Fruit fly (Drosophila melanogaster) whole organism, prepupa: ENCODE results near the gene CG42371.

Experiments used
- Blimp-1 ChIP-seq: fragments of 200-800 bp; sonication (Bioruptor generic); optimal IDR thresholded peaks from 3 replicates; lab custom pipeline; 2017; ENCODE audit warnings: missing biosample characterization, missing genetic modification characterization, mild to moderate bottlenecking, moderate library complexity, missing genetic modification reagents
- CG10631 ChIP-seq: fragments of 200-800 bp; sonication (Bioruptor generic); optimal IDR thresholded peaks from 2 replicates; lab custom pipeline; 2016; ENCODE audit warnings: missing biosample characterization, missing genetic modification characterization
- CG11294 ChIP-seq: fragments of 200-800 bp; sonication (Bioruptor generic); IDR thresholded peaks from 2 replicates; pipeline ENCODE4 v1.3.6; 2022; ENCODE audit warnings: missing biosample characterization, missing genetic modification characterization
- CG11902 ChIP-seq: fragments of 200-800 bp; sonication (Bioruptor generic); optimal IDR thresholded peaks from 3 replicates; lab custom pipeline; 2016; ENCODE audit warnings: missing biosample characterization, missing genetic modification characterization
- CG3032 ChIP-seq: fragments of 200-800 bp; optimal IDR thresholded peaks from 2 replicates; lab custom pipeline; 2019; ENCODE audit warnings: missing biosample characterization, mild to moderate bottlenecking, missing genetic modification characterization, moderate library complexity
- CG32006 ChIP-seq: fragments of 200-800 bp; sonication (Bioruptor generic); optimal IDR thresholded peaks from 3 replicates; lab custom pipeline; 2017; ENCODE audit warnings: missing biosample characterization, mild to moderate bottlenecking, missing genetic modification characterization
- CG34406 ChIP-seq: fragments of 200-800 bp; sonication (Bioruptor generic); optimal IDR thresholded peaks from 3 replicates; lab custom pipeline; 2016; ENCODE audit warnings: missing biosample characterization, missing genetic modification characterization
- CG3919 ChIP-seq: fragments of 200-800 bp; sonication (Bioruptor generic); optimal IDR thresholded peaks from 3 replicates; lab custom pipeline; 2016; ENCODE audit warnings: missing biosample characterization, missing genetic modification characterization
- CG6163 ChIP-seq: fragments of 200-800 bp; sonication (Bioruptor generic); IDR thresholded peaks from 3 replicates; pipeline ENCODE4 v1.3.6; 2022; ENCODE audit warnings: missing biosample characterization, missing genetic modification characterization
- CG6276 ChIP-seq: fragments of 200-800 bp; sonication (Bioruptor generic); optimal IDR thresholded peaks from 2 replicates; lab custom pipeline; 2017; ENCODE audit warnings: missing biosample characterization, mild to moderate bottlenecking, missing genetic modification characterization
- CG6792 ChIP-seq: fragments of 200-800 bp; sonication (Bioruptor generic); optimal IDR thresholded peaks from 3 replicates; lab custom pipeline; 2016; ENCODE audit warnings: missing biosample characterization, missing genetic modification characterization
- CG6808 ChIP-seq: fragments of 200-800 bp; sonication (Bioruptor generic); optimal IDR thresholded peaks from 3 replicates; lab custom pipeline; 2017; ENCODE audit warnings: missing biosample characterization, missing genetic modification characterization, mild to moderate bottlenecking, moderate library complexity, missing genetic modification reagents
- CG7368 ChIP-seq: fragments of 200-800 bp; sonication (Bioruptor generic); optimal IDR thresholded peaks from 3 replicates; lab custom pipeline; 2016; ENCODE audit warnings: missing biosample characterization, missing genetic modification characterization
- CG8119 ChIP-seq: fragments of 200-800 bp; sonication (Bioruptor generic); IDR thresholded peaks from 3 replicates; pipeline ENCODE4 v1.3.6; 2022; ENCODE audit warnings: missing biosample characterization, missing genetic modification characterization
- CG8632 ChIP-seq: fragments of 200-800 bp; sonication (Bioruptor generic); optimal IDR thresholded peaks from 3 replicates; lab custom pipeline; 2016; ENCODE audit warnings: missing biosample characterization, missing genetic modification characterization
- CG9139 ChIP-seq: fragments of 200-800 bp; sonication (Bioruptor generic); optimal IDR thresholded peaks from 3 replicates; lab custom pipeline; 2017; ENCODE audit warnings: missing biosample characterization, mild to moderate bottlenecking, missing genetic modification characterization
- Eip75B ChIP-seq: fragments of 200-800 bp; sonication (Bioruptor generic); optimal IDR thresholded peaks from 3 replicates; lab custom pipeline; 2016; ENCODE audit warnings: missing biosample characterization, missing genetic modification characterization
- Eip78C ChIP-seq: fragments of 200-800 bp; sonication (Bioruptor generic); peaks from one replicate; lab custom pipeline; 2016; ENCODE audit warnings: missing biosample characterization, missing genetic modification characterization
- Ets21C ChIP-seq: fragments of 200-800 bp; sonication (Bioruptor generic); optimal IDR thresholded peaks from 3 replicates; lab custom pipeline; 2016; ENCODE audit warnings: missing biosample characterization, missing genetic modification characterization
- Ets96B ChIP-seq: fragments of 200-800 bp; optimal IDR thresholded peaks from 2 replicates; lab custom pipeline; 2019; ENCODE audit warnings: missing biosample characterization, mild to moderate bottlenecking, missing genetic modification characterization, moderate library complexity
- Gug ChIP-seq: fragments of 200-800 bp; sonication (Bioruptor generic); IDR thresholded peaks from 2 replicates; pipeline ENCODE4 v1.3.6; 2022; ENCODE audit warnings: missing biosample characterization, missing genetic modification characterization
- Hr38 ChIP-seq: sonication (Bioruptor generic); optimal IDR thresholded peaks from 2 replicates; lab custom pipeline; 2016; ENCODE audit warnings: missing biosample characterization, missing genetic modification characterization
- Hr39 ChIP-seq: fragments of 200-800 bp; sonication (Bioruptor generic); optimal IDR thresholded peaks from 2 replicates; lab custom pipeline; 2016; ENCODE audit warnings: missing biosample characterization, missing genetic modification characterization
- Lpt ChIP-seq: fragments of 200-800 bp; sonication (Bioruptor generic); optimal IDR thresholded peaks from 3 replicates; lab custom pipeline; 2016; ENCODE audit warnings: missing biosample characterization, missing genetic modification characterization
- OdsH ChIP-seq: fragments of 200-800 bp; sonication (Bioruptor generic); optimal IDR thresholded peaks from 3 replicates; lab custom pipeline; 2016; ENCODE audit warnings: missing biosample characterization, missing genetic modification characterization
- Smox ChIP-seq: fragments of 200-800 bp; sonication (Bioruptor generic); optimal IDR thresholded peaks from 3 replicates; lab custom pipeline; 2016; ENCODE audit warnings: missing biosample characterization, missing genetic modification characterization
- Sox102F ChIP-seq: fragments of 200-800 bp; sonication (Bioruptor generic); optimal IDR thresholded peaks from 2 replicates; lab custom pipeline; 2016; ENCODE audit warnings: missing biosample characterization, mild to moderate bottlenecking, missing genetic modification characterization
- Sox15 ChIP-seq: fragments of 200-800 bp; sonication (Bioruptor generic); optimal IDR thresholded peaks from 3 replicates; lab custom pipeline; 2016; ENCODE audit warnings: missing biosample characterization, missing genetic modification characterization
- acj6 ChIP-seq: fragments of 200-800 bp; sonication (Bioruptor generic); optimal IDR thresholded peaks from 3 replicates; lab custom pipeline; 2016; ENCODE audit warnings: missing biosample characterization, missing genetic modification characterization
- dac ChIP-seq: fragments of 200-800 bp; sonication (Bioruptor generic); optimal IDR thresholded peaks from 2 replicates; lab custom pipeline; 2017; ENCODE audit warnings: missing biosample characterization, mild to moderate bottlenecking, missing genetic modification characterization
- dsx ChIP-seq: fragments of 200-800 bp; optimal IDR thresholded peaks from 3 replicates; lab custom pipeline; 2019; ENCODE audit warnings: missing biosample characterization, mild to moderate bottlenecking, missing genetic modification characterization, moderate library complexity; ENCODE audit not compliant: poor library complexity, severe bottlenecking
- eg ChIP-seq: fragments of 200-800 bp; sonication (Bioruptor generic); IDR thresholded peaks from 3 replicates; pipeline ENCODE4 v1.3.6; 2022; ENCODE audit warnings: missing biosample characterization, missing genetic modification characterization
- esn ChIP-seq: fragments of 200-800 bp; sonication (Bioruptor generic); optimal IDR thresholded peaks from 2 replicates; lab custom pipeline; 2016; ENCODE audit warnings: missing biosample characterization, mild to moderate bottlenecking, missing genetic modification characterization, moderate library complexity
- lz ChIP-seq: fragments of 200-800 bp; sonication (Bioruptor generic); optimal IDR thresholded peaks from 3 replicates; lab custom pipeline; 2016; ENCODE audit warnings: missing biosample characterization, missing genetic modification characterization
- pdm3 ChIP-seq: fragments of 200-800 bp; sonication (Bioruptor generic); optimal IDR thresholded peaks from 3 replicates; lab custom pipeline; 2016; ENCODE audit warnings: missing biosample characterization, missing genetic modification characterization
- spab ChIP-seq: fragments of 200-800 bp; sonication (Bioruptor generic); optimal IDR thresholded peaks from 2 replicates; lab custom pipeline; 2017; ENCODE audit warnings: missing biosample characterization, mild to moderate bottlenecking, missing genetic modification characterization, missing genetic modification reagents
- ss ChIP-seq, 2 experiments: fragments of 200-800 bp; sonication (Bioruptor generic); optimal IDR thresholded peaks; 2 replicates in 1 of 2; 3 replicates in 1 of 2; lab custom pipeline; 2017 to 2018; ENCODE audit warnings: mild to moderate bottlenecking in 2 of 2, missing biosample characterization in 2 of 2, missing genetic modification characterization in 2 of 2, moderate library complexity in 1 of 2
- svp ChIP-seq: fragments of 200-800 bp; sonication (Bioruptor generic); peaks from one replicate; lab custom pipeline; 2016; ENCODE audit warnings: missing biosample characterization, missing genetic modification characterization
- topi ChIP-seq: fragments of 200-800 bp; sonication (Bioruptor generic); optimal IDR thresholded peaks from 3 replicates; lab custom pipeline; 2016; ENCODE audit warnings: missing biosample characterization, missing genetic modification characterization

The CG42371 gene

dm6 chr2L:2226259-2227121 is 9.4 kb upstream of the CG42371 start, which contains the start of the genes CG15387 and sau (continued):
- TF ChIP-seq CG8119 (GFP tag; lab: Robert Waterston, UW) = peak; percentile 33; the same call in 1 of the 3 replicates
- peak; percentile 72 for TF ChIP-seq Hr38 (GFP tag; lab: Kevin White, UChicago)
- peak; percentile 79 for TF ChIP-seq Ets96B (tag; lab: Kevin White, UChicago)
- TF ChIP-seq CG6163 = peak; percentile 83
- peak; percentile 93 for TF ChIP-seq Hr39 (GFP tag; lab: Kevin White, UChicago)
- peak; percentile 54 for TF ChIP-seq dac (GFP tag; lab: Kevin White, UChicago)
- TF ChIP-seq CG6808 (GFP tag; lab: Kevin White, UChicago) = peak; percentile 53
- peak; percentile 50 for TF ChIP-seq spab
- TF ChIP-seq CG11294 (GFP tag; lab: Robert Waterston, UW) = peak; percentile 45; the same call in 1 of the 2 replicates
- peak; percentile 74 for TF ChIP-seq CG6792 (GFP tag; lab: Kevin White, UChicago)
- peak; percentile 88 for TF ChIP-seq CG10631
- peak; percentile 81 for TF ChIP-seq CG34406 (GFP tag; lab: Kevin White, UChicago)
- TF ChIP-seq Eip75B (GFP tag; lab: Kevin White, UChicago) = peak; percentile 84
- TF ChIP-seq CG3032 = peak; percentile 84
- peak; percentile 90 for TF ChIP-seq topi (GFP tag; lab: Kevin White, UChicago)
- TF ChIP-seq lz (GFP tag; lab: Kevin White, UChicago) = peak; percentile 93
- peak; percentile 91 for TF ChIP-seq pdm3 (GFP tag; lab: Kevin White, UChicago)
- TF ChIP-seq Sox15 (GFP tag; lab: Kevin White, UChicago) = peak; percentile 71
- TF ChIP-seq CG6276 (GFP tag; lab: Kevin White, UChicago) = peak; percentile 34
- peak; percentile 42 for TF ChIP-seq Lpt
- TF ChIP-seq CG32006 (GFP tag; lab: Kevin White, UChicago) = peak; percentile 69

dm6 chr2L:2222377-2222776 is 5.3 kb upstream of the CG42371 start:
- TF ChIP-seq OdsH (peak; percentile 30), CG7368 (GFP tag; lab: Kevin White, UChicago) (no peak), CG6163 (peak; percentile 41; the same call in 1 of the 3 replicates), acj6 (GFP tag; lab: Kevin White, UChicago) (no peak), CG8119 (GFP tag; lab: Robert Waterston, UW) (peak; percentile 48; the same call in 1 of the 3 replicates), svp (GFP tag; lab: Kevin White, UChicago) (peak; percentile 78), Smox (no peak), Ets21C (GFP tag; lab: Kevin White, UChicago) (no peak), Eip78C (peak; percentile 78), CG6808 (GFP tag; lab: Kevin White, UChicago) (no peak), esn (GFP tag; lab: Kevin White, UChicago) (no peak), Gug (GFP tag; lab: Robert Waterston, UW) (no peak), CG3919 (peak; percentile 4), dsx (GFP tag; lab: Kevin White, UChicago) (peak; percentile 8), Blimp-1 (GFP tag; lab: Kevin White, UChicago) (no peak), ss (GFP tag; optimal IDR thresholded peaks at IDR 0.05; lab: Kevin White, UChicago) (peak in 1 of 2 experiments; percentile 6), CG8632 (GFP tag; lab: Kevin White, UChicago) (no peak), CG32006 (GFP tag; lab: Kevin White, UChicago) (peak; percentile 46), Sox102F (GFP tag; lab: Kevin White, UChicago) (no peak), eg (GFP tag; lab: Robert Waterston, UW) (0 out of 3 replicates have a peak, but pooled peaks have one; percentile 38), CG11902 (no peak), CG9139 (GFP tag; lab: Kevin White, UChicago) (no peak), Eip75B (GFP tag; lab: Kevin White, UChicago) (no peak), CG10631 (no peak), pdm3 (GFP tag; lab: Kevin White, UChicago) (peak; percentile 10), CG6276 (GFP tag; lab: Kevin White, UChicago) (peak; percentile 33)
